In genomic region chr2L:9693924-9694610, dm6 we compare ENCODE assay signal across 4 fruit fly cellular contexts.
TF ChIP-seq lines count a peak whose summit lies in the region.

No protein-coding gene starts in this region.

- no peak for TF ChIP-seq CTCF in whole organism, embryonic (GFP tag; optimal IDR thresholded peaks at IDR 0.05; lab: Kevin White, UChicago)

TF ChIP-seq in whole organism, adult, 20 proteins besides CTCF, POLR2A, EP300 and RAD21:
- TF ChIP-seq Hr96 (GFP tag; optimal IDR thresholded peaks at IDR 0.05; lab: Kevin White, UChicago) (no peak), pad (GFP tag; optimal IDR thresholded peaks at IDR 0.05; lab: Kevin White, UChicago) (no peak), CG14711 (tag; optimal IDR thresholded peaks at IDR 0.05; lab: Kevin White, UChicago) (no peak), cic (GFP tag; optimal IDR thresholded peaks at IDR 0.05; lab: Kevin White, UChicago) (peak; percentile 76), CG5204 (GFP tag; optimal IDR thresholded peaks at IDR 0.05; lab: Kevin White, UChicago) (no peak), bab1 (GFP tag; optimal IDR thresholded peaks at IDR 0.05; lab: Kevin White, UChicago) (no peak), ovo (GFP tag; optimal IDR thresholded peaks at IDR 0.05; lab: Kevin White, UChicago) (no peak), cnc (optimal IDR thresholded peaks at IDR 0.05; lab: Kevin White, UChicago) (no peak), CG12768 (GFP tag; optimal IDR thresholded peaks at IDR 0.05; lab: Kevin White, UChicago) (peak; percentile 43), Clk (GFP tag; optimal IDR thresholded peaks at IDR 0.05; lab: Kevin White, UChicago) (no peak), CG7045 (GFP tag; optimal IDR thresholded peaks at IDR 0.05; lab: Kevin White, UChicago) (no peak), CG33017 (tag; optimal IDR thresholded peaks at IDR 0.05; lab: Kevin White, UChicago) (no peak), Crg-1 (GFP tag; optimal IDR thresholded peaks at IDR 0.05; lab: Kevin White, UChicago) (no peak), kay (GFP tag; lab: Kevin White, UChicago; ENCODE audit: borderline replicate concordance) (no peak), CG7101 (tag; optimal IDR thresholded peaks at IDR 0.05; lab: Kevin White, UChicago) (no peak), tj (GFP tag; optimal IDR thresholded peaks at IDR 0.05; lab: Kevin White, UChicago) (no peak), toe (GFP tag; optimal IDR thresholded peaks at IDR 0.05; lab: Kevin White, UChicago) (no peak), Mnt (GFP tag; optimal IDR thresholded peaks at IDR 0.05; lab: Kevin White, UChicago) (peak; percentile 46), CG11617 (GFP tag; optimal IDR thresholded peaks at IDR 0.05; lab: Kevin White, UChicago) (no peak), CG1620 (GFP tag; optimal IDR thresholded peaks at IDR 0.05; lab: Kevin White, UChicago) (no peak)

TF ChIP-seq in whole organism, embryonic, 481 proteins besides CTCF, POLR2A, EP300 and RAD21 (continues in another document):
- no peak for TF ChIP-seq CG18476 (GFP tag; optimal IDR thresholded peaks at IDR 0.05; lab: Kevin White, UChicago)
- no peak for TF ChIP-seq CG11456 (GFP tag; IDR thresholded peaks at IDR 0.05; lab: Robert Waterston, UW)
- TF ChIP-seq CG8290 (GFP tag; optimal IDR thresholded peaks at IDR 0.05; lab: Kevin White, UChicago): no peak
- TF ChIP-seq CG8290 (tag; optimal IDR thresholded peaks at IDR 0.05; lab: Kevin White, UChicago): peak in 1 of 2 experiments; percentile 28
- peak; percentile 7 for TF ChIP-seq PHDP (tag; optimal IDR thresholded peaks at IDR 0.05; lab: Kevin White, UChicago)
- TF ChIP-seq zfh1 (GFP tag; IDR thresholded peaks at IDR 0.05; lab: Robert Waterston, UW): 0 out of 3 replicates have a peak, but pooled peaks have one; percentile 21
- no peak for TF ChIP-seq Antp (GFP tag; optimal IDR thresholded peaks at IDR 0.05; lab: Kevin White, UChicago)
- TF ChIP-seq nerfin-1 (tag; optimal IDR thresholded peaks at IDR 0.05; lab: Kevin White, UChicago): no peak
- TF ChIP-seq abd-A (tag; optimal IDR thresholded peaks at IDR 0.05; lab: Kevin White, UChicago): no peak
- TF ChIP-seq Pdp1 (GFP tag; optimal IDR thresholded peaks at IDR 0.05; lab: Kevin White, UChicago): peak in 1 of 2 experiments; percentile 77
- peak; percentile 86 for TF ChIP-seq lab (GFP tag; optimal IDR thresholded peaks at IDR 0.05; lab: Kevin White, UChicago)
- TF ChIP-seq ash1 (GFP tag; optimal IDR thresholded peaks at IDR 0.05; lab: Kevin White, UChicago): no peak
- TF ChIP-seq gsb (GFP tag; IDR thresholded peaks at IDR 0.05; lab: Robert Waterston, UW): no peak
- no peak for TF ChIP-seq gce (GFP tag; IDR thresholded peaks at IDR 0.05; lab: Robert Waterston, UW)
- no peak for TF ChIP-seq odd (GFP tag; optimal IDR thresholded peaks at IDR 0.05; lab: Kevin White, UChicago)
- no peak for TF ChIP-seq Ets65A (GFP tag; lab: Kevin White, UChicago)
- no peak for TF ChIP-seq crp (GFP tag; optimal IDR thresholded peaks at IDR 0.05; lab: Kevin White, UChicago)
- TF ChIP-seq nerfin-2 (GFP tag; IDR thresholded peaks at IDR 0.05; lab: Robert Waterston, UW; ENCODE audit: partially characterized antibody): no peak
- TF ChIP-seq CG17328 (GFP tag; IDR thresholded peaks at IDR 0.05; lab: Robert Waterston, UW): no peak
- TF ChIP-seq HLHmδ (GFP tag; optimal IDR thresholded peaks at IDR 0.05; lab: Kevin White, UChicago): peak; percentile 2
- TF ChIP-seq gsb-n (tag; optimal IDR thresholded peaks at IDR 0.05; lab: Kevin White, UChicago): no peak
- TF ChIP-seq exex (tag; optimal IDR thresholded peaks at IDR 0.05; lab: Kevin White, UChicago): peak; percentile 89
- no peak for TF ChIP-seq fru (optimal IDR thresholded peaks at IDR 0.05; lab: Kevin White, UChicago)
- no peak for TF ChIP-seq CG34422 (GFP tag; IDR thresholded peaks at IDR 0.05; lab: Robert Waterston, UW)
- TF ChIP-seq Hr3 (GFP tag; optimal IDR thresholded peaks at IDR 0.05; lab: Kevin White, UChicago): no peak
- no peak for TF ChIP-seq CG4328 (GFP tag; optimal IDR thresholded peaks at IDR 0.05; lab: Kevin White, UChicago)

TF ChIP-seq in whole organism, prepupa, 60 proteins besides CTCF, POLR2A, EP300 and RAD21 (continues in another document):
- no peak for TF ChIP-seq CG8119 (GFP tag; IDR thresholded peaks at IDR 0.05; lab: Robert Waterston, UW)
- no peak for TF ChIP-seq acj6 (GFP tag; optimal IDR thresholded peaks at IDR 0.05; lab: Kevin White, UChicago)
- no peak for TF ChIP-seq esn (GFP tag; optimal IDR thresholded peaks at IDR 0.05; lab: Kevin White, UChicago)
- TF ChIP-seq CG11902 (GFP tag; optimal IDR thresholded peaks at IDR 0.05; lab: Kevin White, UChicago): no peak
- TF ChIP-seq CG6276 (GFP tag; optimal IDR thresholded peaks at IDR 0.05; lab: Kevin White, UChicago): no peak
- TF ChIP-seq CG31627 (GFP tag; optimal IDR thresholded peaks at IDR 0.05; lab: Kevin White, UChicago): no peak
- no peak for TF ChIP-seq lz (GFP tag; optimal IDR thresholded peaks at IDR 0.05; lab: Kevin White, UChicago)
- TF ChIP-seq vri (GFP tag; optimal IDR thresholded peaks at IDR 0.05; lab: Kevin White, UChicago): peak; percentile 28
- TF ChIP-seq Hr39 (GFP tag; optimal IDR thresholded peaks at IDR 0.05; lab: Kevin White, UChicago): no peak
- no peak for TF ChIP-seq Hr38 (GFP tag; optimal IDR thresholded peaks at IDR 0.05; lab: Kevin White, UChicago)
- TF ChIP-seq Eip75B (GFP tag; optimal IDR thresholded peaks at IDR 0.05; lab: Kevin White, UChicago): no peak
- TF ChIP-seq fkh (GFP tag; optimal IDR thresholded peaks at IDR 0.05; lab: Kevin White, UChicago): peak; percentile 63
- TF ChIP-seq CG3919 (GFP tag; optimal IDR thresholded peaks at IDR 0.05; lab: Kevin White, UChicago): no peak
- TF ChIP-seq CG10669 (GFP tag; optimal IDR thresholded peaks at IDR 0.05; lab: Kevin White, UChicago): no peak
- no peak for TF ChIP-seq ss (GFP tag; optimal IDR thresholded peaks at IDR 0.05; lab: Kevin White, UChicago)
- TF ChIP-seq svp (GFP tag; lab: Kevin White, UChicago): peak; percentile 54
- TF ChIP-seq CG10631 (GFP tag; optimal IDR thresholded peaks at IDR 0.05; lab: Kevin White, UChicago): no peak
- TF ChIP-seq Sox14 (GFP tag; optimal IDR thresholded peaks at IDR 0.05; lab: Kevin White, UChicago): no peak
- TF ChIP-seq achi (GFP tag; optimal IDR thresholded peaks at IDR 0.05; lab: Kevin White, UChicago): no peak
- TF ChIP-seq CG8319 (GFP tag; optimal IDR thresholded peaks at IDR 0.05; lab: Kevin White, UChicago): no peak
- no peak for TF ChIP-seq CG32006 (GFP tag; optimal IDR thresholded peaks at IDR 0.05; lab: Kevin White, UChicago)
- TF ChIP-seq net (GFP tag; optimal IDR thresholded peaks at IDR 0.05; lab: Kevin White, UChicago): no peak
- no peak for TF ChIP-seq CG6163 (GFP tag; IDR thresholded peaks at IDR 0.05; lab: Robert Waterston, UW)
- peak; percentile 17 for TF ChIP-seq Eip78C (GFP tag; lab: Kevin White, UChicago)
- no peak for TF ChIP-seq CG3032 (tag; optimal IDR thresholded peaks at IDR 0.05; lab: Kevin White, UChicago)
- TF ChIP-seq CG11294 (GFP tag; IDR thresholded peaks at IDR 0.05; lab: Robert Waterston, UW): no peak
- TF ChIP-seq Lpt (GFP tag; optimal IDR thresholded peaks at IDR 0.05; lab: Kevin White, UChicago): no peak
- TF ChIP-seq dsx (GFP tag; optimal IDR thresholded peaks at IDR 0.05; lab: Kevin White, UChicago; ENCODE audit: poor library complexity, severe bottlenecking): no peak
- no peak for TF ChIP-seq eg (GFP tag; IDR thresholded peaks at IDR 0.05; lab: Robert Waterston, UW)

TF ChIP-seq in whole organism, wandering third instar larva, 38 proteins besides CTCF, POLR2A, EP300 and RAD21:
- TF ChIP-seq rgr (GFP tag; optimal IDR thresholded peaks at IDR 0.05; lab: Kevin White, UChicago): no peak
- peak; percentile 22 for TF ChIP-seq h (GFP tag; optimal IDR thresholded peaks at IDR 0.05; lab: Kevin White, UChicago)
- no peak for TF ChIP-seq dl (GFP tag; optimal IDR thresholded peaks at IDR 0.05; lab: Kevin White, UChicago; ENCODE audit: insufficient read depth in 1 of 2, partially characterized antibody in 2 of 2)
- TF ChIP-seq Jra (GFP tag; optimal IDR thresholded peaks at IDR 0.05; lab: Kevin White, UChicago): no peak
- TF ChIP-seq Dif (GFP tag; optimal IDR thresholded peaks at IDR 0.05; lab: Kevin White, UChicago; ENCODE audit: partially characterized antibody): no peak
- TF ChIP-seq Mio (GFP tag; optimal IDR thresholded peaks at IDR 0.05; lab: Kevin White, UChicago): no peak
- TF ChIP-seq sage (GFP tag; optimal IDR thresholded peaks at IDR 0.05; lab: Kevin White, UChicago): no peak
